Worm (Caenorhabditis elegans) whole organism, midembryonic: ENCODE results near the gene F26F2.10.

Source experiments
- T22C8.4 ChIP-seq: fragments of 200-800 bp; sonication (Bioruptor generic); IDR thresholded peaks from 2 replicates; pipeline ENCODE4 v1.3.6; 2022; ENCODE audit warnings: missing genetic modification characterization, missing compliant biosample characterization
- cog-1 ChIP-seq: sonication (generic microtip); optimal IDR thresholded peaks from 2 replicates; lab custom pipeline; 2016; ENCODE audit warnings: missing genetic modification characterization, missing compliant biosample characterization
- flt-1 ChIP-seq: fragments of 200-800 bp; sonication (Bioruptor generic); IDR thresholded peaks from 2 replicates; pipeline ENCODE4 v1.3.6; 2022; ENCODE audit warnings: missing genetic modification characterization, missing compliant biosample characterization
- klf-2 ChIP-seq: fragments of 200-800 bp; sonication (Bioruptor generic); conservative IDR thresholded peaks from 2 replicates; pipeline ENCODE4 v1.3.6; 2022; ENCODE audit warnings: missing genetic modification reagents, missing genetic modification characterization, missing compliant biosample characterization
- med-1 ChIP-seq: sonication (generic microtip); optimal IDR thresholded peaks from 2 replicates; lab custom pipeline; 2017; ENCODE audit warnings: missing genetic modification characterization, mild to moderate bottlenecking, missing compliant biosample characterization, antibody characterized with exemption, missing genetic modification reagents; ENCODE audit not compliant: insufficient read depth
- ref-1 ChIP-seq: fragments of 200-800 bp; sonication (Bioruptor generic); conservative IDR thresholded peaks from 2 replicates; pipeline ENCODE4 v1.3.6; 2022; ENCODE audit warnings: missing genetic modification reagents, missing genetic modification characterization, missing compliant biosample characterization
- tab-1 ChIP-seq: fragments of 200-800 bp; sonication (Bioruptor generic); IDR thresholded peaks from 2 replicates; pipeline ENCODE4 v1.3.6; 2022; ENCODE audit warnings: missing genetic modification characterization, missing compliant biosample characterization
- ztf-23 ChIP-seq: fragments of 200-800 bp; sonication (Bioruptor generic); IDR thresholded peaks from 2 replicates; pipeline ENCODE4 v1.3.6; 2022; ENCODE audit warnings: missing genetic modification reagents, missing genetic modification characterization, missing compliant biosample characterization
- ztf-29 ChIP-seq: fragments of 200-800 bp; sonication (Bioruptor generic); IDR thresholded peaks from 2 replicates; pipeline ENCODE4 v1.3.6; 2022; ENCODE audit warnings: missing genetic modification reagents, missing genetic modification characterization, missing compliant biosample characterization

The F26F2.10 gene

ce11 chrV:20594746-20595145, at the start of gene F26F2.10:
TSS of gene F26F2.10 (minus strand) at chrV:20594846.
- TF ChIP-seq ref-1 (GFP tag; lab: Robert Waterston, UW) (no peak), ztf-29 (GFP tag; lab: Robert Waterston, UW) (no peak), T22C8.4 (no peak), tab-1 (GFP tag; lab: Robert Waterston, UW) (no peak), ztf-23 (GFP tag; lab: Robert Waterston, UW) (no peak), cog-1 (tag; lab: Kevin White, UChicago) (no peak), med-1 (GFP tag; lab: Kevin White, UChicago) (no peak), klf-2 (GFP tag; lab: Robert Waterston, UW) (no peak), flt-1 (GFP tag; lab: Robert Waterston, UW) (no peak)

- no peak for TF ChIP-seq tab-1 (GFP tag; lab: Robert Waterston, UW)
- no peak for TF ChIP-seq T22C8.4
- TF ChIP-seq ztf-23 (GFP tag; lab: Robert Waterston, UW), result no peak
- no peak for TF ChIP-seq flt-1 (GFP tag; lab: Robert Waterston, UW)
Observed at ce11 chrV:20641896-20642295, 47.2 kb upstream of the F26F2.10 start, which contains the start of gene srxa-15. TSS of gene srxa-15 (plus strand) at chrV:20642196.

ce11 chrV:20639294-20639693, 44.6 kb upstream of the F26F2.10 start, which contains the start of gene srxa-14:
TSS of gene srxa-14 (plus strand) at chrV:20639594.
- TF ChIP-seq ztf-23 (GFP tag; lab: Robert Waterston, UW) (no peak), klf-2 (GFP tag; lab: Robert Waterston, UW) (no peak), cog-1 (tag; lab: Kevin White, UChicago) (no peak), med-1 (GFP tag; lab: Kevin White, UChicago) (no peak), flt-1 (GFP tag; lab: Robert Waterston, UW) (no peak), ztf-29 (GFP tag; lab: Robert Waterston, UW) (no peak), T22C8.4 (no peak), tab-1 (GFP tag; lab: Robert Waterston, UW) (no peak), ref-1 (GFP tag; lab: Robert Waterston, UW) (no peak)

- no peak for TF ChIP-seq T22C8.4
- TF ChIP-seq med-1 (GFP tag; lab: Kevin White, UChicago), result no peak
- TF ChIP-seq tab-1 (GFP tag; lab: Robert Waterston, UW), result no peak
- TF ChIP-seq flt-1 (GFP tag; lab: Robert Waterston, UW), result no peak
- no peak for TF ChIP-seq ref-1 (GFP tag; lab: Robert Waterston, UW)
- TF ChIP-seq ztf-29 (GFP tag; lab: Robert Waterston, UW), result no peak
- no peak for TF ChIP-seq ztf-23 (GFP tag; lab: Robert Waterston, UW)
- TF ChIP-seq klf-2 (GFP tag; lab: Robert Waterston, UW), result no peak
- TF ChIP-seq cog-1 (tag; lab: Kevin White, UChicago), result no peak
Observed at ce11 chrV:20638344-20638743, 43.7 kb upstream of the F26F2.10 start, which contains the start of gene Y44A6B.3. TSS of gene Y44A6B.3 (minus strand) at chrV:20638444.

- TF ChIP-seq T22C8.4 (no peak), cog-1 (tag; lab: Kevin White, UChicago) (no peak), klf-2 (GFP tag; lab: Robert Waterston, UW) (no peak), ref-1 (GFP tag; lab: Robert Waterston, UW) (no peak), ztf-23 (GFP tag; lab: Robert Waterston, UW) (no peak), ztf-29 (GFP tag; lab: Robert Waterston, UW) (no peak), flt-1 (GFP tag; lab: Robert Waterston, UW) (no peak), tab-1 (GFP tag; lab: Robert Waterston, UW) (no peak), med-1 (GFP tag; lab: Kevin White, UChicago) (no peak)
Observed at ce11 chrV:20636855-20637254, 42.2 kb upstream of the F26F2.10 start, which contains the start of gene ttr-13. TSS of gene ttr-13 (minus strand) at chrV:20636955.

ce11 chrV:20634330-20634729, 39.7 kb upstream of the F26F2.10 start, which contains the start of gene F46B3.16:
TSS of gene F46B3.16 (plus strand) at chrV:20634630.
- TF ChIP-seq flt-1 (GFP tag; lab: Robert Waterston, UW) (no peak), ztf-23 (GFP tag; lab: Robert Waterston, UW) (no peak), ztf-29 (GFP tag; lab: Robert Waterston, UW) (no peak), cog-1 (tag; lab: Kevin White, UChicago) (no peak)

- TF ChIP-seq flt-1 (GFP tag; lab: Robert Waterston, UW) (no peak), ref-1 (GFP tag; lab: Robert Waterston, UW) (no peak), ztf-29 (GFP tag; lab: Robert Waterston, UW) (no peak), ztf-23 (GFP tag; lab: Robert Waterston, UW) (no peak), T22C8.4 (no peak), tab-1 (GFP tag; lab: Robert Waterston, UW) (no peak), med-1 (GFP tag; lab: Kevin White, UChicago) (no peak), klf-2 (GFP tag; lab: Robert Waterston, UW) (no peak), cog-1 (tag; lab: Kevin White, UChicago) (no peak)
Observed at ce11 chrV:20633619-20634018, 39.0 kb upstream of the F26F2.10 start, which contains the start of gene F46B3.15. TSS of gene F46B3.15 (minus strand) at chrV:20633719.

- TF ChIP-seq med-1 (GFP tag; lab: Kevin White, UChicago), result no peak
- TF ChIP-seq T22C8.4, result no peak
Observed at ce11 chrV:20631255-20631654, 36.6 kb upstream of the F26F2.10 start, which contains the start of gene F46B3.14. TSS of gene F46B3.14 (minus strand) at chrV:20631355.

ce11 chrV:20626043-20626761, 31.6 kb upstream of the F26F2.10 start, which contains the start of the genes F46B3.9 and srz-18:
TSS of gene F46B3.9 (minus strand) at chrV:20626143.
TSS of gene srz-18 (plus strand) at chrV:20626711.
- no peak for TF ChIP-seq ztf-23 (GFP tag; lab: Robert Waterston, UW)
- no peak for TF ChIP-seq T22C8.4
- TF ChIP-seq ref-1 (GFP tag; lab: Robert Waterston, UW), result no peak
- no peak for TF ChIP-seq ztf-29 (GFP tag; lab: Robert Waterston, UW)
- TF ChIP-seq med-1 (GFP tag; lab: Kevin White, UChicago), result no peak
- TF ChIP-seq flt-1 (GFP tag; lab: Robert Waterston, UW), result no peak
